Worm (Caenorhabditis elegans) whole organism, L4 larva: Measurements from ENCODE around the gene cdc-48.1.

Experiments used
- ceh-82 ChIP-seq: sonication (generic microtip); optimal IDR thresholded peaks from 2 replicates; lab custom pipeline; 2017; ENCODE audit warnings: missing biosample characterization, missing genetic modification characterization
- fos-1 ChIP-seq: fragments of 150-350 bp; optimal IDR thresholded peaks from 2 replicates; lab custom pipeline; 2014; ENCODE audit warnings: missing biosample characterization, missing genetic modification characterization
- lim-7 ChIP-seq: fragments of 200-800 bp; sonication (Bioruptor generic); IDR thresholded peaks from 2 replicates; pipeline ENCODE4 v1.3.6; 2022; ENCODE audit warnings: missing genetic modification characterization, missing compliant biosample characterization
- lir-3 ChIP-seq: sonication (generic microtip); optimal IDR thresholded peaks from 2 replicates; lab custom pipeline; 2016; ENCODE audit warnings: mild to moderate bottlenecking, missing genetic modification characterization, missing compliant biosample characterization
- nhr-76 ChIP-seq: fragments of 150-350 bp; optimal IDR thresholded peaks from 2 replicates; lab custom pipeline; 2014; ENCODE audit warnings: missing biosample characterization, missing genetic modification characterization
- php-3 ChIP-seq: fragments of 200-800 bp; sonication (Bioruptor generic); IDR thresholded peaks from 2 replicates; pipeline ENCODE4 v1.3.6; 2022; ENCODE audit warnings: missing genetic modification reagents, missing genetic modification characterization, missing compliant biosample characterization

ce11 chrII:10546784-10547087 is 16.5 kb downstream of the cdc-48.1 start:
- TF ChIP-seq lim-7 (no peak), lir-3 (tag; lab: Kevin White, UChicago) (no peak), ceh-82 (tag; lab: Kevin White, UChicago) (no peak), fos-1 (tag; lab: Kevin White, UChicago) (no peak), nhr-76 (tag; lab: Kevin White, UChicago) (no peak), php-3 (GFP tag; lab: Robert Waterston, UW) (no peak)
